Worm (Caenorhabditis elegans) whole organism, midembryonic: ENCODE results near the gene micu-1.

Source experiments
- flt-1 ChIP-seq: fragments of 200-800 bp; sonication (Bioruptor generic); IDR thresholded peaks from 2 replicates; pipeline ENCODE4 v1.3.6; 2022; ENCODE audit warnings: missing genetic modification characterization, missing compliant biosample characterization
- ref-1 ChIP-seq: fragments of 200-800 bp; sonication (Bioruptor generic); conservative IDR thresholded peaks from 2 replicates; pipeline ENCODE4 v1.3.6; 2022; ENCODE audit warnings: missing genetic modification reagents, missing genetic modification characterization, missing compliant biosample characterization
- tab-1 ChIP-seq: fragments of 200-800 bp; sonication (Bioruptor generic); IDR thresholded peaks from 2 replicates; pipeline ENCODE4 v1.3.6; 2022; ENCODE audit warnings: missing genetic modification characterization, missing compliant biosample characterization

- no peak for TF ChIP-seq tab-1 (GFP tag; lab: Robert Waterston, UW)
- no peak for TF ChIP-seq ref-1 (GFP tag; lab: Robert Waterston, UW)
- no peak for TF ChIP-seq flt-1
Measured at ce11 chrIV:13258872-13259271, 38.9 kb upstream of the micu-1 start, which contains the start of gene JC8.16.
